Worm (Caenorhabditis elegans) whole organism, L4/young adult: ENCODE measurements around the gene srh-231.

Experiments used
- W03F9.2 ChIP-seq: fragments of 150-350 bp; optimal IDR thresholded peaks from 2 replicates; lab custom pipeline; 2014; ENCODE audit warnings: missing biosample characterization, missing genetic modification characterization
- dao-5 ChIP-seq: sonication (generic microtip); optimal IDR thresholded peaks from 2 replicates; lab custom pipeline; 2016; ENCODE audit warnings: missing genotype, missing genetic modification characterization, moderate library complexity, missing compliant biosample characterization
- him-1 ChIP-seq: sonication (generic microtip); optimal IDR thresholded peaks from 2 replicates; lab custom pipeline; 2016; ENCODE audit warnings: missing genotype, missing genetic modification reagents, missing genetic modification characterization, missing compliant biosample characterization

Gene srh-231

ce11 chrV:7352186-7353053, at the start of gene srh-231, which contains the start of gene srh-275:
TSS of gene srh-231 (minus strand) at chrV:7352236.
TSS of gene srh-275 (plus strand) at chrV:7353003.
- TF ChIP-seq W03F9.2 = no peak
- no peak for TF ChIP-seq dao-5 (tag; lab: Kevin White, UChicago)
- no peak for TF ChIP-seq him-1 (tag; lab: Kevin White, UChicago)

ce11 chrV:7400588-7400987, 48.6 kb upstream of the srh-231 start, which contains the start of gene srx-60:
TSS of gene srx-60 (plus strand) at chrV:7400888.
- TF ChIP-seq dao-5 (tag; lab: Kevin White, UChicago) (no peak), him-1 (tag; lab: Kevin White, UChicago) (no peak), W03F9.2 (no peak)

ce11 chrV:7400095-7400494, 48.1 kb upstream of the srh-231 start, which contains the start of gene cnc-9:
TSS of gene cnc-9 (minus strand) at chrV:7400195.
- TF ChIP-seq W03F9.2 (no peak), dao-5 (tag; lab: Kevin White, UChicago) (no peak), him-1 (tag; lab: Kevin White, UChicago) (no peak)

DNA sequence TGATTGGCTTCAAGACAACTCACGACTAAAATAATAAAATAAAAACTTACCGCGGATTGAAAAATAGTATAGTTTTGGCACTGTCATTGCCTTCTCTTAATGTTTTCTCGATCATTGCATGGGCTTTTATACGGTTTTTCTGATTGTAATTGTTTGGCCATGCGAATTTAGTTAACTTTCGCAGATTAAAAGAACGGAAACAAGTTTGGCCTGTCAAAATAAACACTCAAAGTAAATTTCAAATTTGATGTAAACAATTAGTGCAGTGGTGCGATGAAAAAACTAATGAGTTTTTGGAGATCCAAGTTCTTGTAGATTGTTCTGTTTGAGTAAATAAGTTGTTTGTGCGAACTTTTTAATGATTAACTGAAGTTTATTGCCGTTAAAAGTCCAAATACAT, 47.2 kb upstream of the srh-231 start, which contains the start of gene gst-41:
Gene gst-41, minus strand, starts transcription at position 101 of the 400 bp plus-strand sequence.
- no peak for TF ChIP-seq W03F9.2
- no peak for TF ChIP-seq dao-5 (tag; lab: Kevin White, UChicago)

DNA sequence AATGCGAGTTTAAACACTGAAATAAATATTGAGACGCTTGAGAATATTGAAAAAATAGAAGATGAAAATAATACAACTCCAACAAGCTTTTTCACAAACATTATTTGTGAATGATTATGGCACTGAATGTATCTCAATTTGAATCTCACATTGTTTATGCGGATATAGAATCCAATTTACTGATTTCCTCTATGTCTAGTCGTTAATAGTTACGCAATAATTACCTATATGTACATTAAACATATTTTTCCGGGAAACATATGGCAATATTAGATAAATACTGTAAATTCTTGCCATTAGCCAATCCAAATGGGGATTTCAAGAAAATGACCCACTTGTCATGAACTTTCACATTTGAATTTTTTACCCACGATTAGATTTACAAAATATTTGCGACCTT, 43.3 kb upstream of the srh-231 start, which contains the start of gene srx-9:
Gene srx-9, minus strand, starts transcription at position 101 of the 400 bp plus-strand sequence.
- TF ChIP-seq dao-5 (tag; lab: Kevin White, UChicago) (no peak), W03F9.2 (no peak), him-1 (tag; lab: Kevin White, UChicago) (no peak)

DNA sequence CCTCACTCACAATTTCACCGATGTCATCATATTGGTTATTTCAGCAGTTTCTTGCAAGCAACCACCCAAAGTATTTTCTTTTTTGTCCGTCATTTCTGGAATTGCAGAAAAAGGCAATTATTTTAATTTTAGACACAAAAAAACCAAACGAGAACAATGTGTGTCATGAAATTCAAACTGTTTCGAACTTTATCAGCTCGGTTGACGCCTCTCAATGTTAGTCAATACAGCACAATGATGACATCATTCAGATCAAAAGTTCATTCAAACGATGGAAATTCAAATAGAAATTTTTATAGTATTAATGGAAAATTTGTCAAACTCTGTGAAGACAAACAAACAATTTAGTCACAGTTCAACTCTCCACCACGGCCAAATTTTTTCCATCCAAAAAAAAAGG, 39.9 kb upstream of the srh-231 start, which contains the start of gene fbxa-105:
Gene fbxa-105, minus strand, starts transcription at position 97 of the 400 bp plus-strand sequence.
- TF ChIP-seq W03F9.2 (no peak), dao-5 (tag; lab: Kevin White, UChicago) (no peak), him-1 (tag; lab: Kevin White, UChicago) (no peak)

DNA sequence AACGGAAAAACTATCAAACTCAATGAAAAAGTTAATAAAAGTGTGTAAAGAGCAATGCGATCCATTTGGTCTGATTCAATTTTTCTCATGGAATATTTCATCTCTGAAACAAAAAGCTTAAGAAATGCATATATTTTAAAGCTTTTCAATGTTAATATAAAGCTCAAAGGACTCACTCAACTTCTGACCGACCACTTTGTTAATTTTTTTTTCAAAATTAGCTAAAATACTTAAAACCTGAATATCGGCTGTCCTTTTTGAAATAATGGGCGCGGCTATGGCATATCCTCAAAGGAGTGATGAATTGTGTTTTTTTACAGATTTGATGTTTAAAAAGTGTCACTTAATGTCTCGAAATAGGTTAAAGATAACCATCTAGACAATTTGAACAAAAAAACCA, 37.7 kb upstream of the srh-231 start, which contains the start of gene C02H6.1:
Gene C02H6.1, minus strand, starts transcription at position 101 of the 400 bp plus-strand sequence.
- TF ChIP-seq W03F9.2 = no peak
- no peak for TF ChIP-seq dao-5 (tag; lab: Kevin White, UChicago)
- no peak for TF ChIP-seq him-1 (tag; lab: Kevin White, UChicago)

- no peak for TF ChIP-seq W03F9.2
- no peak for TF ChIP-seq him-1 (tag; lab: Kevin White, UChicago)
- no peak for TF ChIP-seq dao-5 (tag; lab: Kevin White, UChicago)
Observed at ce11 chrV:7387755-7388154, 35.7 kb upstream of the srh-231 start, which contains the start of gene C02H6.3. TSS of gene C02H6.3 (minus strand) at chrV:7387855.

- TF ChIP-seq W03F9.2 = no peak
- TF ChIP-seq him-1 (tag; lab: Kevin White, UChicago) = no peak
- no peak for TF ChIP-seq dao-5 (tag; lab: Kevin White, UChicago)
Observed at ce11 chrV:7386052-7386573, 34.1 kb upstream of the srh-231 start, which contains the start of gene srp-6. TSS of gene srp-6 (minus strand) at chrV:7386102.

- TF ChIP-seq him-1 (tag; lab: Kevin White, UChicago) = no peak
- TF ChIP-seq dao-5 (tag; lab: Kevin White, UChicago) = no peak
- no peak for TF ChIP-seq W03F9.2
Observed at ce11 chrV:7381008-7381407, 29.0 kb upstream of the srh-231 start, which contains the start of gene C03G6.17. TSS of gene C03G6.17 (minus strand) at chrV:7381108.

ce11 chrV:7379384-7379783, 27.3 kb upstream of the srh-231 start, which contains the start of gene srsx-24:
TSS of gene srsx-24 (minus strand) at chrV:7379484.
- TF ChIP-seq W03F9.2 = no peak
- TF ChIP-seq him-1 (tag; lab: Kevin White, UChicago) = no peak
- no peak for TF ChIP-seq dao-5 (tag; lab: Kevin White, UChicago)

- TF ChIP-seq W03F9.2 (no peak), dao-5 (tag; lab: Kevin White, UChicago) (no peak), him-1 (tag; lab: Kevin White, UChicago) (no peak)
Observed at ce11 chrV:7374090-7374489, 22.1 kb upstream of the srh-231 start, which contains the start of gene srx-56. TSS of gene srx-56 (plus strand) at chrV:7374390.

- no peak for TF ChIP-seq him-1 (tag; lab: Kevin White, UChicago)
- no peak for TF ChIP-seq dao-5 (tag; lab: Kevin White, UChicago)
- TF ChIP-seq W03F9.2 = no peak
Observed at ce11 chrV:7369578-7369977, 17.5 kb upstream of the srh-231 start, which contains the start of gene srj-14. TSS of gene srj-14 (plus strand) at chrV:7369708.
